Worm (Caenorhabditis elegans) whole organism, early embryonic: Measurements from ENCODE around the gene K02F6.6.
A peak's percentile ranks its signal among the peaks of the same experiment; 100 is the strongest.
"Not testable (repeated sequence)": the region's sequence is repeated elsewhere in the genome, so short reads cannot be mapped to it uniquely, and the experiment has no call there.

Source experiments
- B0310.2 ChIP-seq: sonication (generic microtip); optimal IDR thresholded peaks from 2 replicates; lab custom pipeline; 2016; ENCODE audit warnings: mild to moderate bottlenecking, missing genetic modification characterization, missing compliant biosample characterization
- F13C5.2 ChIP-seq: sonication (generic microtip); optimal IDR thresholded peaks from 2 replicates; lab custom pipeline; 2017; ENCODE audit warnings: mild to moderate bottlenecking, missing genetic modification characterization, inconsistent platforms, missing compliant biosample characterization
- aly-1 ChIP-seq: sonication (generic microtip); optimal IDR thresholded peaks from 2 replicates; lab custom pipeline; 2016; ENCODE audit warnings: missing genetic modification characterization, missing compliant biosample characterization
- ama-1 ChIP-seq: fragments of 150-350 bp; optimal IDR thresholded peaks from 2 replicates; lab custom pipeline; 2014
- ceh-13 ChIP-seq: fragments of 200-800 bp; sonication (Bioruptor generic); optimal IDR thresholded peaks from 2 replicates; lab custom pipeline; 2018; ENCODE audit warnings: mild to moderate bottlenecking, missing genetic modification characterization, missing compliant biosample characterization
- ceh-36 ChIP-seq: sonication (generic microtip); optimal IDR thresholded peaks from 2 replicates; lab custom pipeline; 2016; ENCODE audit warnings: missing genetic modification characterization, inconsistent platforms, missing compliant biosample characterization
- ets-7 ChIP-seq: sonication (generic microtip); optimal IDR thresholded peaks from 2 replicates; lab custom pipeline; 2016; ENCODE audit warnings: missing genotype, missing genetic modification characterization, missing compliant biosample characterization
- flt-1 ChIP-seq: fragments of 200-800 bp; sonication (Bioruptor generic); IDR thresholded peaks from 2 replicates; pipeline ENCODE4 v1.3.6; 2022; ENCODE audit warnings: missing genetic modification characterization, missing compliant biosample characterization
- hmbx-1 ChIP-seq: sonication (generic microtip); optimal IDR thresholded peaks from 2 replicates; lab custom pipeline; 2016; ENCODE audit warnings: mild to moderate bottlenecking, missing genetic modification characterization, missing compliant biosample characterization
- hmg-4 ChIP-seq: fragments of 200-800 bp; sonication (Bioruptor generic); optimal IDR thresholded peaks from 2 replicates; lab custom pipeline; 2018; ENCODE audit warnings: mild to moderate bottlenecking, missing genetic modification characterization, missing compliant biosample characterization
- hnd-1 ChIP-seq: sonication (generic microtip); optimal IDR thresholded peaks from 2 replicates; lab custom pipeline; 2016; ENCODE audit warnings: missing genetic modification characterization, missing compliant biosample characterization
- pes-1 ChIP-seq: fragments of 200-800 bp; sonication (Bioruptor generic); IDR thresholded peaks from 2 replicates; pipeline ENCODE4 v1.3.6; 2022; ENCODE audit warnings: missing genetic modification reagents, missing genetic modification characterization, missing compliant biosample characterization
- scrt-1 ChIP-seq: fragments of 200-800 bp; sonication (Bioruptor generic); IDR thresholded peaks from 2 replicates; pipeline ENCODE4 v1.3.6; 2022; ENCODE audit warnings: missing genetic modification characterization, missing compliant biosample characterization
- sea-1 ChIP-seq: fragments of 200-800 bp; sonication (Bioruptor generic); conservative IDR thresholded peaks from 2 replicates; pipeline ENCODE4 v1.3.6; 2022; ENCODE audit warnings: missing genetic modification characterization, missing compliant biosample characterization
- tbx-11 ChIP-seq: fragments of 200-800 bp; sonication (Bioruptor generic); IDR thresholded peaks from 2 replicates; pipeline ENCODE4 v1.3.6; 2022; ENCODE audit warnings: missing genetic modification characterization, missing compliant biosample characterization
- tbx-37 ChIP-seq: fragments of 200-800 bp; sonication (Bioruptor generic); conservative IDR thresholded peaks from 2 replicates; pipeline ENCODE4 v1.3.6; 2022; ENCODE audit warnings: missing genetic modification reagents, missing genetic modification characterization, missing compliant biosample characterization
- tra-4 ChIP-seq: sonication (generic microtip); optimal IDR thresholded peaks from 2 replicates; lab custom pipeline; 2017; ENCODE audit warnings: missing genetic modification characterization, missing compliant biosample characterization

The K02F6.6 gene

ce11 chrII:2525652-2526051 lies 4.9 kb upstream of the K02F6.6 start:
- TF ChIP-seq ceh-36 (tag; lab: Kevin White, UChicago), result peak; percentile 97
- TF ChIP-seq pes-1 (GFP tag; lab: Robert Waterston, UW), result 0 out of 2 replicates have a peak, but pooled peaks have one; percentile 40
- no peak for TF ChIP-seq tbx-11 (GFP tag; lab: Robert Waterston, UW)

- no peak for TF ChIP-seq pes-1 (GFP tag; lab: Robert Waterston, UW)
- peak; percentile 67 for TF ChIP-seq ceh-36 (tag; lab: Kevin White, UChicago)
- no peak for TF ChIP-seq ets-7 (tag; lab: Kevin White, UChicago)
- no peak for TF ChIP-seq aly-1 (tag; lab: Kevin White, UChicago)
- TF ChIP-seq F13C5.2, result no peak
These were observed 3.7 kb upstream of the K02F6.6 start for ce11 chrII:2526887-2527286.

- TF ChIP-seq tbx-37 (GFP tag; lab: Robert Waterston, UW); B0310.2 (tag; lab: Kevin White, UChicago); hnd-1 (tag; lab: Kevin White, UChicago): not testable (repeated sequence)
These were observed 3.9 kb downstream of the K02F6.6 start, which contains the start of gene K02F6.5 for ce11 chrII:2534459-2534858. Gene K02F6.5, plus strand, starts transcription at chrII:2534759.

ce11 chrII:2534952-2535351 lies 4.4 kb downstream of the K02F6.6 start, which contains the start of gene K02F6.8:
Gene K02F6.8, minus strand, starts transcription at chrII:2535052.
- TF ChIP-seq sea-1; hnd-1 (tag; lab: Kevin White, UChicago); ceh-13: not testable (repeated sequence)

ce11 chrII:2537754-2538153 lies 7.2 kb downstream of the K02F6.6 start, which contains the start of gene K02F6.7:
Gene K02F6.7, minus strand, starts transcription at chrII:2537854.
- TF ChIP-seq flt-1 (GFP tag; lab: Robert Waterston, UW) (no peak), aly-1 (tag; lab: Kevin White, UChicago) (no peak), ets-7 (tag; lab: Kevin White, UChicago) (no peak), tra-4 (tag; lab: Kevin White, UChicago) (no peak), F13C5.2 (no peak)

- no peak for TF ChIP-seq tbx-37 (GFP tag; lab: Robert Waterston, UW)
- no peak for TF ChIP-seq tra-4 (tag; lab: Kevin White, UChicago)
- no peak for TF ChIP-seq F13C5.2
- no peak for TF ChIP-seq ceh-13
- TF ChIP-seq ama-1 (lab: Kevin White, UChicago), result no peak
- TF ChIP-seq ets-7 (tag; lab: Kevin White, UChicago), result no peak
- TF ChIP-seq B0310.2 (tag; lab: Kevin White, UChicago), result no peak
These were observed 7.6 kb downstream of the K02F6.6 start, which contains the start of gene K02F6.4 for ce11 chrII:2538194-2538593. Gene K02F6.4, plus strand, starts transcription at chrII:2538494.

ce11 chrII:2545925-2546324 lies 15.3 kb downstream of the K02F6.6 start, which contains the start of gene K02F6.3:
Gene K02F6.3, plus strand, starts transcription at chrII:2546225.
- TF ChIP-seq ama-1 (lab: Kevin White, UChicago) (no peak), ets-7 (tag; lab: Kevin White, UChicago) (no peak), tbx-37 (GFP tag; lab: Robert Waterston, UW) (no peak), ceh-36 (tag; lab: Kevin White, UChicago) (no peak), pes-1 (GFP tag; lab: Robert Waterston, UW) (no peak), tra-4 (tag; lab: Kevin White, UChicago) (no peak), hmbx-1 (tag; lab: Kevin White, UChicago) (no peak), sea-1 (no peak), hmg-4 (GFP tag; lab: Kevin White, UChicago) (no peak), ceh-13 (no peak), scrt-1 (GFP tag; lab: Robert Waterston, UW) (no peak), hnd-1 (tag; lab: Kevin White, UChicago) (no peak), B0310.2 (tag; lab: Kevin White, UChicago) (no peak)

- TF ChIP-seq hnd-1 (tag; lab: Kevin White, UChicago), result no peak
- no peak for TF ChIP-seq B0310.2 (tag; lab: Kevin White, UChicago)
- TF ChIP-seq pes-1 (GFP tag; lab: Robert Waterston, UW), result no peak
- TF ChIP-seq sea-1, result no peak
- TF ChIP-seq hmg-4 (GFP tag; lab: Kevin White, UChicago), result no peak
- TF ChIP-seq hmbx-1 (tag; lab: Kevin White, UChicago), result no peak
- no peak for TF ChIP-seq scrt-1 (GFP tag; lab: Robert Waterston, UW)
- TF ChIP-seq tbx-11 (GFP tag; lab: Robert Waterston, UW), result no peak
- no peak for TF ChIP-seq ama-1 (lab: Kevin White, UChicago)
- TF ChIP-seq tbx-37 (GFP tag; lab: Robert Waterston, UW), result no peak
- no peak for TF ChIP-seq flt-1 (GFP tag; lab: Robert Waterston, UW)
- TF ChIP-seq ets-7 (tag; lab: Kevin White, UChicago), result no peak
- TF ChIP-seq ceh-36 (tag; lab: Kevin White, UChicago), result no peak
- TF ChIP-seq aly-1 (tag; lab: Kevin White, UChicago), result no peak
- TF ChIP-seq ceh-13, result no peak
- TF ChIP-seq F13C5.2, result no peak
- no peak for TF ChIP-seq tra-4 (tag; lab: Kevin White, UChicago)
These were observed 22.4 kb downstream of the K02F6.6 start for ce11 chrII:2553030-2553429.

- not testable (repeated sequence) for TF ChIP-seq tbx-11 (GFP tag; lab: Robert Waterston, UW); F13C5.2; scrt-1 (GFP tag; lab: Robert Waterston, UW)
These were observed 23.1 kb downstream of the K02F6.6 start, which contains the start of gene K02F6.1 for ce11 chrII:2553662-2554061. Gene K02F6.1, plus strand, starts transcription at chrII:2553962.
